Fruit fly (Drosophila melanogaster): ENCODE results near the gene Sec71.
A peak's percentile ranks its signal among the peaks of the same experiment; 100 is the strongest.

The Sec71 gene

dm6 chr2L:13783264-13784154 lies 9.8 kb upstream of the Sec71 start, which contains the start of gene Eato (continued):
- TF ChIP-seq abd-A (tag; optimal IDR thresholded peaks at IDR 0.05) (no peak), ems (GFP tag; optimal IDR thresholded peaks at IDR 0.05) (no peak), ssp (GFP tag; IDR thresholded peaks at IDR 0.05) (peak; percentile 67), zen2 (GFP tag; IDR thresholded peaks at IDR 0.05; ENCODE audit: partially characterized antibody) (peak; percentile 50; the same call in 2 of the 3 replicates), CG6813 (GFP tag; optimal IDR thresholded peaks at IDR 0.05) (no peak), CG3726 (GFP tag; IDR thresholded peaks at IDR 0.05) (no peak), Tbp (GFP tag; optimal IDR thresholded peaks at IDR 0.05) (no peak), CG17361 (GFP tag; IDR thresholded peaks at IDR 0.05) (0 out of 3 replicates have a peak, but pooled peaks have one; percentile 55), CG16779 (GFP tag; IDR thresholded peaks at IDR 0.05) (no peak), jigr1 (GFP tag; IDR thresholded peaks at IDR 0.05) (no peak), Bgb (GFP tag; IDR thresholded peaks at IDR 0.05; ENCODE audit: partially characterized antibody) (peak; percentile 50), CG9797 (GFP tag; optimal IDR thresholded peaks at IDR 0.05) (no peak), CG14710 (tag; optimal IDR thresholded peaks at IDR 0.05) (peak; percentile 30), vvl (GFP tag; IDR thresholded peaks at IDR 0.05) (peak; percentile 45), CG11456 (GFP tag; IDR thresholded peaks at IDR 0.05) (peak; percentile 5; the same call in 1 of the 3 replicates), CG4328 (GFP tag; optimal IDR thresholded peaks at IDR 0.05) (no peak), Opbp (GFP tag; IDR thresholded peaks at IDR 0.05; ENCODE audit: partially characterized antibody) (peak; percentile 51; the same call in 1 of the 3 replicates), fu2 (GFP tag; optimal IDR thresholded peaks at IDR 0.05) (peak; percentile 16), sd (tag; optimal IDR thresholded peaks at IDR 0.05) (peak; percentile 23), CG32532 (GFP tag; IDR thresholded peaks at IDR 0.05) (peak; percentile 36; the same call in 1 of the 2 replicates), CG7963 (GFP tag; IDR thresholded peaks at IDR 0.05; ENCODE audit: partially characterized antibody) (peak; percentile 47; the same call in 1 of the 3 replicates), p53 (GFP tag; optimal IDR thresholded peaks at IDR 0.05) (no peak), kni (GFP tag; optimal IDR thresholded peaks at IDR 0.05) (no peak), NFAT (GFP tag; IDR thresholded peaks at IDR 0.05) (peak; percentile 19; the same call in 1 of the 2 replicates), bowl (GFP tag; IDR thresholded peaks at IDR 0.05) (no peak), Rx (GFP tag; IDR thresholded peaks at IDR 0.05) (0 out of 2 replicates have a peak, but pooled peaks have one; percentile 8), CG9215 (GFP tag; IDR thresholded peaks at IDR 0.05) (peak; percentile 21; the same call in 1 of the 2 replicates), danr (GFP tag; IDR thresholded peaks at IDR 0.05) (no peak), CG9437 (GFP tag; optimal IDR thresholded peaks at IDR 0.05) (peak; percentile 17), Sox100B (GFP tag; optimal IDR thresholded peaks at IDR 0.05) (no peak), CG10267 (tag; optimal IDR thresholded peaks at IDR 0.05) (peak; percentile 9), Xbp1 (GFP tag; optimal IDR thresholded peaks at IDR 0.05) (peak; percentile 22), Deaf1 (tag; optimal IDR thresholded peaks at IDR 0.05) (no peak), CG2129 (GFP tag; IDR thresholded peaks at IDR 0.05; ENCODE audit: partially characterized antibody) (no peak), Ptx1 (GFP tag; IDR thresholded peaks at IDR 0.05) (peak; percentile 44; the same call in 1 of the 2 replicates), chinmo (GFP tag; IDR thresholded peaks at IDR 0.05; ENCODE audit: partially characterized antibody) (0 out of 4 replicates have a peak, but pooled peaks have one; percentile 6), CG2712 (tag; optimal IDR thresholded peaks at IDR 0.05) (peak; percentile 27), Ada2b (GFP tag; IDR thresholded peaks at IDR 0.05) (no peak), gsb (GFP tag; IDR thresholded peaks at IDR 0.05) (no peak), pho (GFP tag; optimal IDR thresholded peaks at IDR 0.05) (no peak), en (GFP tag; optimal IDR thresholded peaks at IDR 0.05) (no peak), stwl (tag; optimal IDR thresholded peaks at IDR 0.05) (peak; percentile 40), btn (GFP tag; optimal IDR thresholded peaks at IDR 0.05) (no peak), bab2 (GFP tag; optimal IDR thresholded peaks at IDR 0.05) (no peak), CG34224 (GFP tag; IDR thresholded peaks at IDR 0.05; ENCODE audit: partially characterized antibody) (peak; percentile 31; the same call in 2 of the 3 replicates), Hr51 (GFP tag; optimal IDR thresholded peaks at IDR 0.05) (no peak), Gsc (GFP tag; IDR thresholded peaks at IDR 0.05) (no peak), CG14441 (GFP tag; IDR thresholded peaks at IDR 0.05) (peak; percentile 12; the same call in 1 of the 2 replicates)

Data from whole organism, embryonic.